Fruit fly (Drosophila melanogaster): ENCODE results near the gene Aos1.

DNA sequence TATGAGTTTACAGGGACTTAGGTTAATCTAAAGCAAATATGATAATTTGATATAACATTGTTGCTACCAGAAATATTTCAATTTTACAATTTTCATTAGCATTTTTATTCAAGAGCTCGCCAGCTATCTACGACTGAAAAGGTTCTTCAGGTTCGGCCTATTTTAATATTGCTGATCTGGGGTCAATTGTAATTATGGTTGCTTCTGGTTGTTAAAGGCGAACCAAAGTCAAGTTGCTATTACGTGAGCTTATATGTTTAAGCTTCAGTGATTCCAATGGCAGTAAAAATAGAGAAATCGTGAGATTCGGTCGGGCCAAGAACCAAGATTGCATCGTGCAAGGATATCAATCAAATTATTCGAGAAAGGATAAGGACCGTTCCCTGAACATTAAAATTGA lies 2.3 kb upstream of the Aos1 start, which contains the start of gene Desat2:
- TF ChIP-seq psq (GFP tag; optimal IDR thresholded peaks at IDR 0.05): no peak
- no peak for TF ChIP-seq Myc (optimal IDR thresholded peaks at IDR 0.05)
- no peak for TF ChIP-seq pan (optimal IDR thresholded peaks at IDR 0.05)
- no peak for TF ChIP-seq sv (GFP tag; optimal IDR thresholded peaks at IDR 0.05)
- TF ChIP-seq dl (GFP tag; optimal IDR thresholded peaks at IDR 0.05; ENCODE audit: insufficient read depth in 1 of 2, partially characterized antibody in 2 of 2): no peak
- TF ChIP-seq lola (GFP tag; optimal IDR thresholded peaks at IDR 0.05): no peak
- TF ChIP-seq br (GFP tag; optimal IDR thresholded peaks at IDR 0.05): no peak
- no peak for TF ChIP-seq OdsH (GFP tag; optimal IDR thresholded peaks at IDR 0.05)
- TF ChIP-seq GATAd (GFP tag; optimal IDR thresholded peaks at IDR 0.05): no peak
- no peak for TF ChIP-seq Dfd (GFP tag; optimal IDR thresholded peaks at IDR 0.05)
- TF ChIP-seq h (GFP tag; optimal IDR thresholded peaks at IDR 0.05): no peak
- TF ChIP-seq Sp1 (GFP tag; optimal IDR thresholded peaks at IDR 0.05): no peak
- no peak for TF ChIP-seq Hr78 (GFP tag; optimal IDR thresholded peaks at IDR 0.05)
